Worm (Caenorhabditis elegans): Measurements from ENCODE around the gene Y94H6A.5.

DNA sequence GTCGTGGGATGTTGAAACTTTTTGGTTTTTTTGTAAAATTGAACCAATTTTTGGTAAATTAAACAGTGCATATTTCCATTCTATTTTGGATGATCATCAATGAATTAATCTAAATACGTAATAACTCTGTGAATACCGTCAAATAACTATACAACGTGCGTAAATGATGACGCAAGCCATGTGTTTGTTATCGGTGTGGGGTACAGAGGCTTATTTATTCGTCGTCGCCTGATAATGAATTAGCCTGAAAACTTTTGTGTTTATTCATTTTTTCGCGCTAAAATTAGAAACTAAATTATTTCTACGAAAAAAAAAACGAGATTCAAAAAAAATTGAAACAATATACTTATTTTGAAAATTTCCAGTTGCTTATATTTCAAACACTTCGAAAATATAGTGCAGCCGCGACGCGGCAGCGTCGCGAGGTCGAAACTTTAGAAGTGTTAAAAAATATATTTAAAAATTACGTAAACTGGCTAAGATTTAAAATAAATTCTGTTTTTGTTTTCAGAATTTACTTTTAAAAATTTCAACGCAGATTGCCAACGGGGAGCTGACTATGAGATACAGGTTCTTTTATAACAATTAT lies 45.2 kb upstream of the Y94H6A.5 start:
- TF ChIP-seq Y95B8A.8 (GFP tag; IDR thresholded peaks at IDR 0.05), result no peak
- TF ChIP-seq mes-4 (tag; optimal IDR thresholded peaks at IDR 0.05), result no peak
- TF ChIP-seq lsy-27 (tag; optimal IDR thresholded peaks at IDR 0.05; ENCODE audit: borderline replicate concordance, insufficient read depth), result no peak
- TF ChIP-seq nfya-1 (tag; optimal IDR thresholded peaks at IDR 0.05; ENCODE audit: borderline replicate concordance, insufficient read depth), result no peak
- no peak for TF ChIP-seq ztf-18 (tag; optimal IDR thresholded peaks at IDR 0.05)
- no peak for TF ChIP-seq somi-1 (GFP tag; optimal IDR thresholded peaks at IDR 0.05)
- TF ChIP-seq egl-18 (GFP tag; IDR thresholded peaks at IDR 0.05), result no peak
- TF ChIP-seq nhr-27 (tag; optimal IDR thresholded peaks at IDR 0.05), result no peak
- no peak for TF ChIP-seq Y53F4B.3 (GFP tag; IDR thresholded peaks at IDR 0.05)
- no peak for TF ChIP-seq cebp-1 (GFP tag; IDR thresholded peaks at IDR 0.05)
- no peak for TF ChIP-seq cebp-1 (tag; optimal IDR thresholded peaks at IDR 0.05)
- no peak for TF ChIP-seq ama-1 (optimal IDR thresholded peaks at IDR 0.05)
- no peak for TF ChIP-seq ama-1 (GFP tag; optimal IDR thresholded peaks at IDR 0.05)

Measured in whole organism, young adult.